Fruit fly (Drosophila melanogaster) whole organism, embryonic: Measurements from ENCODE around the gene hry.

Experiments
- Abd-B ChIP-seq: fragments of 200-800 bp; sonication (Bioruptor generic); optimal IDR thresholded peaks from 2 replicates; lab custom pipeline; 2018; ENCODE audit warnings: missing biosample characterization, mild to moderate bottlenecking, missing genetic modification characterization, moderate library complexity
- Ada2b ChIP-seq: fragments of 200-800 bp; sonication (Bioruptor generic); IDR thresholded peaks from 2 replicates; pipeline ENCODE4 v1.3.6; 2022; ENCODE audit warnings: missing biosample characterization, missing genetic modification characterization
- CG10274 ChIP-seq: fragments of 200-800 bp; sonication (Bioruptor generic); optimal IDR thresholded peaks from 3 replicates; lab custom pipeline; 2017; ENCODE audit warnings: missing biosample characterization, mild to moderate bottlenecking, missing genetic modification characterization
- CG11504 ChIP-seq: fragments of 200-800 bp; sonication (Bioruptor generic); optimal IDR thresholded peaks from 3 replicates; lab custom pipeline; 2019; ENCODE audit warnings: missing biosample characterization, mild to moderate bottlenecking, missing genetic modification characterization, moderate library complexity
- CG11696 ChIP-seq: fragments of 200-800 bp; sonication (Bioruptor generic); IDR thresholded peaks from 2 replicates; pipeline ENCODE4 v1.3.6; 2022; ENCODE audit warnings: missing biosample characterization, missing genetic modification characterization
- CG13775 ChIP-seq: fragments of 200-800 bp; sonication (Bioruptor generic); optimal IDR thresholded peaks from 3 replicates; lab custom pipeline; 2017; ENCODE audit warnings: missing biosample characterization, mild to moderate bottlenecking, missing genetic modification characterization
- CG15696 ChIP-seq: fragments of 200-800 bp; sonication (Bioruptor generic); optimal IDR thresholded peaks from 2 replicates; lab custom pipeline; 2019; ENCODE audit warnings: missing biosample characterization, mild to moderate bottlenecking, missing genetic modification characterization, moderate library complexity
- CG17359 ChIP-seq: fragments of 200-800 bp; sonication (Bioruptor generic); optimal IDR thresholded peaks from 3 replicates; lab custom pipeline; 2018; ENCODE audit warnings: missing biosample characterization, mild to moderate bottlenecking, missing genetic modification characterization, moderate library complexity
- CG17829 ChIP-seq: fragments of 200-800 bp; optimal IDR thresholded peaks from 2 replicates; lab custom pipeline; 2019; ENCODE audit warnings: missing biosample characterization, mild to moderate bottlenecking, missing genetic modification characterization, moderate library complexity
- CG30403 ChIP-seq: fragments of 200-800 bp; sonication (Bioruptor generic); optimal IDR thresholded peaks from 3 replicates; lab custom pipeline; 2016; ENCODE audit warnings: missing biosample characterization, missing genetic modification characterization
- CG42726 ChIP-seq: fragments of 200-800 bp; sonication (Bioruptor generic); IDR thresholded peaks from 2 replicates; pipeline ENCODE4 v1.3.6; 2022; ENCODE audit warnings: missing biosample characterization, missing genetic modification characterization; ENCODE audit not compliant: partially characterized antibody
- CG4404 ChIP-seq: fragments of 200-800 bp; sonication (Bioruptor generic); IDR thresholded peaks from 2 replicates; pipeline ENCODE4 v1.3.6; 2022; ENCODE audit warnings: missing biosample characterization, missing genetic modification characterization
- CG5180 ChIP-seq: fragments of 200-800 bp; sonication (Bioruptor generic); optimal IDR thresholded peaks from 3 replicates; lab custom pipeline; 2017; ENCODE audit warnings: missing biosample characterization, missing genetic modification characterization, mild to moderate bottlenecking, moderate library complexity, missing genetic modification reagents
- CG5245 ChIP-seq: fragments of 200-800 bp; sonication (Bioruptor generic); optimal IDR thresholded peaks from 3 replicates; lab custom pipeline; 2016; ENCODE audit warnings: missing biosample characterization, missing genetic modification characterization
- CG8281 ChIP-seq: fragments of 200-800 bp; sonication (Bioruptor generic); optimal IDR thresholded peaks from 2 replicates; lab custom pipeline; 2018; ENCODE audit warnings: missing biosample characterization, mild to moderate bottlenecking, missing genetic modification characterization, moderate library complexity
- Deaf1 ChIP-seq: fragments of 200-800 bp; optimal IDR thresholded peaks from 3 replicates; lab custom pipeline; 2019; ENCODE audit warnings: missing biosample characterization, mild to moderate bottlenecking, missing genetic modification characterization, moderate library complexity
- Dref ChIP-seq: fragments of 200-800 bp; sonication (Bioruptor generic); IDR thresholded peaks from 2 replicates; pipeline ENCODE4 v1.3.6; 2022; ENCODE audit warnings: missing biosample characterization, missing genetic modification characterization
- Fer2 ChIP-seq: fragments of 200-800 bp; sonication (Bioruptor generic); optimal IDR thresholded peaks from 2 replicates; lab custom pipeline; 2018; ENCODE audit warnings: missing biosample characterization, mild to moderate bottlenecking, missing genetic modification characterization, moderate library complexity
- Gug ChIP-seq: fragments of 200-800 bp; sonication (Bioruptor generic); IDR thresholded peaks from 4 replicates; pipeline ENCODE4 v1.3.6; 2022; ENCODE audit warnings: missing biosample characterization, missing genetic modification characterization
- Neu2 ChIP-seq: fragments of 200-800 bp; sonication (Bioruptor generic); optimal IDR thresholded peaks from 3 replicates; lab custom pipeline; 2016; ENCODE audit warnings: missing biosample characterization, missing genetic modification characterization, borderline replicate concordance
- PHDP ChIP-seq: fragments of 200-800 bp; sonication (Bioruptor generic); optimal IDR thresholded peaks from 3 replicates; lab custom pipeline; 2018; ENCODE audit warnings: missing biosample characterization, mild to moderate bottlenecking, missing genetic modification characterization, moderate library complexity
- Side ChIP-seq: fragments of 200-800 bp; sonication (Bioruptor generic); optimal IDR thresholded peaks from 2 replicates; lab custom pipeline; 2016; ENCODE audit warnings: missing biosample characterization, missing genetic modification characterization
- Ssrp ChIP-seq: fragments of 200-800 bp; sonication (Bioruptor generic); optimal IDR thresholded peaks from 2 replicates; lab custom pipeline; 2018; ENCODE audit warnings: missing biosample characterization, mild to moderate bottlenecking, missing genetic modification characterization, moderate library complexity
- Taf1 ChIP-seq: fragments of 200-800 bp; sonication (Bioruptor generic); IDR thresholded peaks from 2 replicates; pipeline ENCODE4 v1.3.6; 2022; ENCODE audit warnings: missing biosample characterization, missing genetic modification characterization
- YL-1 ChIP-seq: fragments of 200-800 bp; sonication (Bioruptor generic); optimal IDR thresholded peaks from 3 replicates; lab custom pipeline; 2017; ENCODE audit warnings: missing biosample characterization, mild to moderate bottlenecking, missing genetic modification characterization
- crol ChIP-seq: fragments of 200-800 bp; sonication (Bioruptor generic); IDR thresholded peaks from 2 replicates; pipeline ENCODE4 v1.3.6; 2022; ENCODE audit warnings: missing biosample characterization, missing genetic modification characterization
- dysf ChIP-seq: fragments of 200-800 bp; sonication (Bioruptor generic); IDR thresholded peaks from 3 replicates; pipeline ENCODE4 v1.3.6; 2022; ENCODE audit warnings: missing biosample characterization, missing genetic modification characterization
- ems ChIP-seq: fragments of 200-800 bp; sonication (Bioruptor generic); optimal IDR thresholded peaks from 3 replicates; lab custom pipeline; 2016; ENCODE audit warnings: missing biosample characterization, missing genetic modification characterization
- fd96Cb ChIP-seq: fragments of 200-800 bp; sonication (Bioruptor generic); optimal IDR thresholded peaks from 2 replicates; lab custom pipeline; 2018; ENCODE audit warnings: missing biosample characterization, mild to moderate bottlenecking, missing genetic modification characterization, moderate library complexity
- ftz-f1 ChIP-seq: fragments of 200-800 bp; sonication (Bioruptor generic); optimal IDR thresholded peaks from 2 replicates; lab custom pipeline; 2016; ENCODE audit warnings: missing biosample characterization, missing genetic modification characterization
- grn ChIP-seq: fragments of 200-800 bp; sonication (Bioruptor generic); optimal IDR thresholded peaks from 3 replicates; lab custom pipeline; 2017; ENCODE audit warnings: missing biosample characterization, missing genetic modification characterization
- h ChIP-seq: fragments of >200 bp; optimal IDR thresholded peaks from 2 replicates; lab custom pipeline; 2017
- hbn ChIP-seq: fragments of 200-800 bp; sonication (Bioruptor generic); IDR thresholded peaks from 2 replicates; pipeline ENCODE4 v1.3.6; 2022; ENCODE audit warnings: missing biosample characterization, missing genetic modification characterization; ENCODE audit not compliant: partially characterized antibody
- ind ChIP-seq: fragments of 200-800 bp; sonication (Bioruptor generic); optimal IDR thresholded peaks from 3 replicates; lab custom pipeline; 2016; ENCODE audit warnings: missing biosample characterization, missing genetic modification characterization
- nau ChIP-seq: fragments of 200-800 bp; sonication (Bioruptor generic); optimal IDR thresholded peaks from 3 replicates; lab custom pipeline; 2017; ENCODE audit warnings: missing biosample characterization, mild to moderate bottlenecking, missing genetic modification characterization, missing genetic modification reagents
- org-1 ChIP-seq: fragments of 200-800 bp; sonication (Bioruptor generic); optimal IDR thresholded peaks from 2 replicates; lab custom pipeline; 2017; ENCODE audit warnings: missing biosample characterization, missing genetic modification characterization
- phol ChIP-seq: fragments of 200-800 bp; sonication (Bioruptor generic); optimal IDR thresholded peaks from 3 replicates; lab custom pipeline; 2018; ENCODE audit warnings: missing biosample characterization, mild to moderate bottlenecking, missing genetic modification characterization, moderate library complexity
- seq ChIP-seq: fragments of 200-800 bp; sonication (Bioruptor generic); IDR thresholded peaks from 2 replicates; pipeline ENCODE4 v1.3.6; 2022; ENCODE audit warnings: missing biosample characterization, missing genetic modification characterization
- shn ChIP-seq: fragments of 200-800 bp; sonication (Bioruptor generic); optimal IDR thresholded peaks from 3 replicates; lab custom pipeline; 2016; ENCODE audit warnings: missing biosample characterization, missing genetic modification characterization
- sisA ChIP-seq: fragments of 200-800 bp; sonication (Bioruptor generic); IDR thresholded peaks from 2 replicates; pipeline ENCODE4 v1.3.6; 2022; ENCODE audit warnings: missing biosample characterization, missing genetic modification characterization
- slbo ChIP-seq: fragments of 200-800 bp; sonication (Bioruptor generic); IDR thresholded peaks from 2 replicates; pipeline ENCODE4 v1.3.6; 2022; ENCODE audit warnings: missing biosample characterization, missing genetic modification characterization
- tio ChIP-seq: fragments of 200-800 bp; sonication (Bioruptor generic); optimal IDR thresholded peaks from 2 replicates; lab custom pipeline; 2017; ENCODE audit warnings: missing biosample characterization, missing genetic modification characterization, inconsistent platforms
- tll ChIP-seq, 2 experiments: fragments of 200-800 bp in 1 of 2; fragments of >200 bp in 1 of 2; sonication (Bioruptor generic) in 1 of 2; optimal IDR thresholded peaks; 2 replicates each; lab custom pipeline; 2017 to 2019; ENCODE audit warnings: missing biosample characterization in 2 of 2, missing genetic modification characterization in 2 of 2, mild to moderate bottlenecking in 1 of 2, moderate library complexity in 1 of 2
- ttk ChIP-seq: fragments of 200-800 bp; sonication (Bioruptor generic); IDR thresholded peaks from 2 replicates; pipeline ENCODE4 v2.1.2; 2022; ENCODE audit warnings: missing biosample characterization, missing genetic modification characterization
- tup ChIP-seq: fragments of 200-800 bp; sonication (Bioruptor generic); optimal IDR thresholded peaks from 2 replicates; lab custom pipeline; 2016; ENCODE audit warnings: missing biosample characterization, mild to moderate bottlenecking, missing genetic modification characterization, moderate library complexity
- vnd ChIP-seq: fragments of 200-800 bp; sonication (Bioruptor generic); IDR thresholded peaks from 3 replicates; pipeline ENCODE4 v1.3.6; 2022; ENCODE audit warnings: missing biosample characterization, missing genetic modification characterization; ENCODE audit not compliant: partially characterized antibody
- wor ChIP-seq: fragments of 200-800 bp; sonication (Bioruptor generic); IDR thresholded peaks from 2 replicates; pipeline ENCODE4 v1.3.6; 2022; ENCODE audit warnings: missing biosample characterization, missing genetic modification characterization
- z ChIP-seq: fragments of 200-800 bp; sonication (Bioruptor generic); IDR thresholded peaks from 3 replicates; pipeline ENCODE4 v1.3.6; 2022; ENCODE audit warnings: missing biosample characterization, missing genetic modification characterization

Gene hry

DNA sequence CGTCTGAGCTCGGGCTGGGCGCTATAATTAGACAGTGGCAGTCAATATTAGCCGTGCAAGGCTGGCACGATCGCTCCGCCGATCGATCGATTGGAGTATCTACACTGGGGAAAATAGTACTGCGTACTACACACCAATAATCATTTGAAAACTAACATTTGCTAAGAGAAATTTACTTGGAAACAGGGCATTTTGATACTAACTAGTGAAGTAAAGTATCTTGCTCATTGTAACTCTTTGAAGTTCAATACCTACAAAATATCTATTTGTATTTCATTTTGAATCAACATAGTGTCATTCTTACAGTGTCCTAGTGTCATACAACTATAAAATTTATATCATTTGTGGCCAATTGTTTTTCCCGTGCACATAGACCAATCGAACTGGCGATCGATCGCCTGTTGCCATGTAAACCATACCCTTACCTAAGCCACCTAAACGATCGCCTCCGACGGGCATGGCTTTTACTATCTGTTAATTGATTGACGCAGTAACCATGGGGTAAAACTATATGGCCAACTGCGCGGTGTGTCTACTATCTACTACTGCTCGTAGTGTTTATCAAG is 25.2 kb downstream of the hry start (continued):
- peak; percentile 80 for TF ChIP-seq org-1 (GFP tag; lab: Kevin White, UChicago)
- peak; percentile 85 for TF ChIP-seq CG11504 (tag; lab: Kevin White, UChicago)
- TF ChIP-seq dysf (GFP tag; lab: Robert Waterston, UW) = peak; percentile 87
- peak; percentile 25; the same call in 1 of the 2 replicates for TF ChIP-seq CG4404 (GFP tag; lab: Robert Waterston, UW)
- TF ChIP-seq phol (tag; lab: Kevin White, UChicago) = peak; percentile 77
- TF ChIP-seq vnd (GFP tag; lab: Robert Waterston, UW) = no peak

DNA sequence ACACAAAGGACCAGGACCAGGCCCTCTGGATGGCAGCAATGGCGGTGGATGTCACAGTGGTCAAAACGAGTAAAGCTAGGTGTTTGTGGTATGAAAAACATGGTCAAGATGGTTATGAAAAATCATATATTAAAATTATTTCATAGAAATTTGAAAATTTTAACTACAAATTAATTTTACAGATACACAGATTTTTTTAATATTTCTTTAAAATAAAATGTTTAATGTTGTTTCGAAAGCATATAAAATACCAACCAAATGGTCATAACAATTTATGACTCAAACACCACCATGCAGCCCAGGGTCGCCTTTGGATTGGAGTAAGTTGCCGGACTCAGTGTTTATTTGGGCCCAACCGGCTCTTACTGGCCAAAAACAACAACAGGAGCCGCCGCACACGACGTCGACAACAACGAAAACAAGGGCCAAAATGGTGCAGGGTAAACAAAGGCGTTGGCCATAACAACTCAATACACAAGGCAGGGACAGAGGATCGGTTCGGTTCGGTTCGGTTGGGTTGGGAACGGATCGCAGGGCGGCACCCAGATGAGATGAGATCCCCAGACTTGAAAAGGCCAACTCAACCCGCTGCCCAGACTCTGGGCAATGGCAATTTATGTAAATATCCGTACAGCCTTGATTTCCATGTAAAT is 26.3 kb downstream of the hry start:
- TF ChIP-seq Ada2b (GFP tag; lab: Robert Waterston, UW) = 0 out of 2 replicates have a peak, but pooled peaks have one; percentile 14
- no peak for TF ChIP-seq Dref
- no peak for TF ChIP-seq Gug (GFP tag; lab: Robert Waterston, UW)
- no peak for TF ChIP-seq CG10274 (GFP tag; lab: Kevin White, UChicago)
- no peak for TF ChIP-seq CG30403 (GFP tag; lab: Kevin White, UChicago)
- no peak for TF ChIP-seq Taf1 (GFP tag; lab: Robert Waterston, UW)
- TF ChIP-seq Deaf1 (tag; lab: Kevin White, UChicago) = no peak
- TF ChIP-seq shn (GFP tag; lab: Kevin White, UChicago) = peak; percentile 6
- TF ChIP-seq seq (GFP tag; lab: Robert Waterston, UW) = no peak
- TF ChIP-seq ems (GFP tag; lab: Kevin White, UChicago) = no peak
- TF ChIP-seq CG42726 = no peak
- no peak for TF ChIP-seq wor (GFP tag; lab: Robert Waterston, UW)
- TF ChIP-seq ind = no peak
- TF ChIP-seq grn = no peak
- TF ChIP-seq Side (GFP tag; lab: Kevin White, UChicago) = no peak
- no peak for TF ChIP-seq z (GFP tag; lab: Robert Waterston, UW)
- no peak for TF ChIP-seq CG11696 (GFP tag; lab: Robert Waterston, UW)
- TF ChIP-seq tup = no peak
- no peak for TF ChIP-seq YL-1 (GFP tag; lab: Kevin White, UChicago)
- TF ChIP-seq h = no peak
- TF ChIP-seq CG5245 (GFP tag; lab: Kevin White, UChicago) = no peak
- no peak for TF ChIP-seq tll (GFP tag; optimal IDR thresholded peaks at IDR 0.05; lab: Kevin White, UChicago)
- TF ChIP-seq sisA (GFP tag; lab: Robert Waterston, UW) = no peak
- TF ChIP-seq Abd-B = no peak
- TF ChIP-seq CG15696 (tag; lab: Kevin White, UChicago) = peak; percentile 46
- no peak for TF ChIP-seq CG13775 (GFP tag; lab: Kevin White, UChicago)
- TF ChIP-seq Neu2 (GFP tag; lab: Kevin White, UChicago) = no peak
- TF ChIP-seq fd96Cb = no peak
- TF ChIP-seq CG8281 (tag; lab: Kevin White, UChicago) = no peak
- no peak for TF ChIP-seq tio (GFP tag; lab: Kevin White, UChicago)
- no peak for TF ChIP-seq Fer2 (tag; lab: Kevin White, UChicago)
- TF ChIP-seq slbo (GFP tag; lab: Robert Waterston, UW) = no peak
- TF ChIP-seq CG17359 (tag; lab: Kevin White, UChicago) = no peak
- no peak for TF ChIP-seq CG17829 (tag; lab: Kevin White, UChicago)
- TF ChIP-seq nau (GFP tag; lab: Kevin White, UChicago) = no peak
- no peak for TF ChIP-seq Ssrp (tag; lab: Kevin White, UChicago)
- TF ChIP-seq crol (GFP tag; lab: Robert Waterston, UW) = no peak
- TF ChIP-seq ftz-f1 (GFP tag; lab: Kevin White, UChicago) = no peak
- no peak for TF ChIP-seq PHDP (tag; lab: Kevin White, UChicago)
- no peak for TF ChIP-seq phol (tag; lab: Kevin White, UChicago)
- TF ChIP-seq CG5180 = no peak
- no peak for TF ChIP-seq ttk (GFP tag; lab: Robert Waterston, UW)
- no peak for TF ChIP-seq hbn
